Fruit fly (Drosophila melanogaster): ENCODE measurements around the gene Cep135.

DNA sequence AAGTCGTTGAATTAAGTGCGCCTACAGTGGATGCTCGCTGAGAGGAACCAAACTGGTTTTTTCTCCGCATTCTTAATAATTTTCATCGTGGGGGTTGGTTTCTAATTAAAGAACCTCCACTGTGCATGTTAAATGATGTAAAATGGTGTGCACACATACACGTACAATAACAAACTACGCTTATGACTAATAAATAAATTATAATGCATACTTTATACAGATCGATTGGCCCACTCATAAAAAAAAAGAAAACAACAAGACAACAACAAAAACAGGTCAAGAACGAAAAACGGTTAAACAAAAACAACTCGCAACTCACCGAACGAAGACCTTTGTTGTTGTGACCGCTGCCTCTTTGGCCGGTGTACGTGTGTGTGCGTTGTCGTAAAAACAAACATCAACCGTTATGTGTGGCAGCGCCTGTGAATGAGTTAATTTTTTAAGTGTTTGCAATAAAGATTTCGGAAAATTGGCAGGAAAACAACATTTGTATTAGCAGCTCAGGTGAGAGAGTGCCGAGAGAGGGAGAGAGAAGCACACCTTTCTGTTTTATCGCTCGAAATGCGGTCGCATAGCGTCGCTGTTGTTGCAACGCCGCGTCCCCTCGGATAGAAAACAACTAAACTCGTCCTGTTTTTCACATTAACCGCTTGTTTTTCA is 22.5 kb upstream of the Cep135 start:
- TF ChIP-seq EcR (GFP tag; optimal IDR thresholded peaks at IDR 0.05) (no peak), CG8478 (optimal IDR thresholded peaks at IDR 0.05) (no peak)
